Fruit fly (Drosophila melanogaster) whole organism: ENCODE data around the gene CG8289.

Source experiments
- CG8478 ChIP-seq: fragments of >200 bp; optimal IDR thresholded peaks from 2 replicates; lab custom pipeline; 2018; ENCODE audit warnings: inconsistent platforms
- pan ChIP-seq: fragments of >200 bp; optimal IDR thresholded peaks from 2 replicates; lab custom pipeline; 2017
- psq ChIP-seq: fragments of >200 bp; optimal IDR thresholded peaks from 2 replicates; lab custom pipeline; 2017
- usp ChIP-seq: fragments of >200 bp; optimal IDR thresholded peaks from 2 replicates; lab custom pipeline; 2017; ENCODE audit warnings: missing biosample characterization, missing genetic modification characterization, mixed read lengths

DNA sequence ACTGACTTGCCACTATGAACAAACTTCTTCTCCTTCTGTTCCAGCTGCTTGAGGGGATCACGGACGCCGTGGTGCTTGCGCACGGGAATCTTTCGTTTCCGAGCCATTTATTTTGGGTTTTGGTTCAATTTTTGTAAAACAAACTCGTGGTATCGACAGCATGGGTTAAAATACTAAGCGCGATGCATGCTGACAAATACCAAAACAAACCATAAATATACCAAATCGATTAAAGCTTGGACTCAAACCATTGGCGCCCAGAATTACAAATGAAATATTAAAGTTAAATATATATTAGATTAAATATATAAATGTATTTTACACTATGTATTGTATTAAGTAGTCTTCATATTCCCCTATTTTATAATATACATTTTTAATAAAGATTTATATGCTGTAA, 6.5 kb downstream of the CG8289 start, which contains the start of gene CG8326:
- TF ChIP-seq psq (no peak), pan (lab: Kevin White, UChicago) (no peak), usp (GFP tag; lab: Kevin White, UChicago) (no peak), CG8478 (lab: Kevin White, UChicago) (no peak)
